Fruit fly (Drosophila melanogaster): ENCODE data around the gene CG6508.

CG6508 gene

DNA sequence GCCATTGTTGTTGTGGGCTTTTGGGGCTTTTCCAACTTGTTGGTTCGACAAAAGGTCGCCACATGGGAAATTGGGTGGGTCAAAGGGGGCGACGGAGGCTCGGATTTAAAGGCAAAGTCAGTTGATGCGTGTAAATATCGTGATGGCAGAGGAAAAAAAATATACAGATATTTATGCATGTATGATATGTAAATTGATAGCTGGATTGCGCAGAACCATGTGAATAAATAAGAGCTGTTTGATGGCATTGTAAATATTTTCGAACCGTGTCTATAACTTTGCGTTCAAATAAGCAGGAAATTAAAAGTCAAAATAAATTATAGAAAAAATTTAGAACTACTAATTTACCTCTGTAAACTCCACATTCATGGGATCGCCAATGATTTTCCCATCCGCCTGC, 3.7 kb downstream of the CG6508 start (continued):
- no peak for TF ChIP-seq dmrt11E (tag; optimal IDR thresholded peaks at IDR 0.05)
- TF ChIP-seq CG5180 (GFP tag; optimal IDR thresholded peaks at IDR 0.05), result peak; percentile 38
- TF ChIP-seq vvl (GFP tag; IDR thresholded peaks at IDR 0.05), result 0 out of 2 replicates have a peak, but pooled peaks have one; percentile 36
- TF ChIP-seq CG12299 (tag; optimal IDR thresholded peaks at IDR 0.05), result no peak
- TF ChIP-seq ERR (GFP tag; optimal IDR thresholded peaks at IDR 0.05), result no peak
- TF ChIP-seq chm (GFP tag; IDR thresholded peaks at IDR 0.05), result no peak
- no peak for TF ChIP-seq onecut (GFP tag; IDR thresholded peaks at IDR 0.05)
- TF ChIP-seq Meics (GFP tag; optimal IDR thresholded peaks at IDR 0.05), result peak; percentile 49
- TF ChIP-seq mirr (GFP tag; optimal IDR thresholded peaks at IDR 0.05), result peak; percentile 6
- peak; percentile 30 for TF ChIP-seq caup (GFP tag; optimal IDR thresholded peaks at IDR 0.05; ENCODE audit: severe bottlenecking)
- TF ChIP-seq scrt (GFP tag; optimal IDR thresholded peaks at IDR 0.05), result peak; percentile 4
- TF ChIP-seq sna (GFP tag; IDR thresholded peaks at IDR 0.05; ENCODE audit: partially characterized antibody), result no peak
- no peak for TF ChIP-seq vnd (GFP tag; IDR thresholded peaks at IDR 0.05; ENCODE audit: partially characterized antibody)
- no peak for TF ChIP-seq CG5245 (GFP tag; optimal IDR thresholded peaks at IDR 0.05)
- TF ChIP-seq CG6854 (GFP tag; optimal IDR thresholded peaks at IDR 0.05), result peak; percentile 12
- TF ChIP-seq nerfin-2 (GFP tag; IDR thresholded peaks at IDR 0.05; ENCODE audit: partially characterized antibody), result no peak
- no peak for TF ChIP-seq B-H2 (GFP tag; optimal IDR thresholded peaks at IDR 0.05)
- no peak for TF ChIP-seq Antp (GFP tag; optimal IDR thresholded peaks at IDR 0.05)
- no peak for TF ChIP-seq CG10366 (GFP tag; IDR thresholded peaks at IDR 0.05)
- TF ChIP-seq Aef1 (GFP tag; IDR thresholded peaks at IDR 0.05), result no peak
- TF ChIP-seq danr (GFP tag; IDR thresholded peaks at IDR 0.05), result no peak
- peak; percentile 46 for TF ChIP-seq CG18599 (GFP tag; optimal IDR thresholded peaks at IDR 0.05)
- TF ChIP-seq HLH4C (GFP tag; IDR thresholded peaks at IDR 0.05; ENCODE audit: partially characterized antibody), result no peak
- no peak for TF ChIP-seq hth (optimal IDR thresholded peaks at IDR 0.05)
- no peak for TF ChIP-seq sim (GFP tag; IDR thresholded peaks at IDR 0.05)
- TF ChIP-seq Ets65A (GFP tag), result no peak
- peak; percentile 28; the same call in 1 of the 2 replicates for TF ChIP-seq Rfx (GFP tag; IDR thresholded peaks at IDR 0.05)
- peak; percentile 5 for TF ChIP-seq CG6765 (GFP tag; optimal IDR thresholded peaks at IDR 0.05)
- TF ChIP-seq CG13296 (GFP tag; optimal IDR thresholded peaks at IDR 0.05), result peak; percentile 5
- no peak for TF ChIP-seq Sin3A (optimal IDR thresholded peaks at IDR 0.05)
- no peak for TF ChIP-seq CG8359 (GFP tag; optimal IDR thresholded peaks at IDR 0.05; ENCODE audit: borderline replicate concordance)
- no peak for TF ChIP-seq CG8290 (GFP tag; optimal IDR thresholded peaks at IDR 0.05)
- TF ChIP-seq CG8290 (tag; optimal IDR thresholded peaks at IDR 0.05), result no peak
- no peak for TF ChIP-seq nom (GFP tag; optimal IDR thresholded peaks at IDR 0.05)
- no peak for TF ChIP-seq CG3065 (GFP tag; optimal IDR thresholded peaks at IDR 0.05)
- TF ChIP-seq CG12391 (tag; optimal IDR thresholded peaks at IDR 0.05), result no peak

dm6 chr2L:10831590-10831989, 12.7 kb downstream of the CG6508 start:
- TF ChIP-seq jigr1 (GFP tag; IDR thresholded peaks at IDR 0.05), result no peak
- TF ChIP-seq Ets65A (GFP tag), result peak; percentile 79

dm6 chr2L:10837491-10837890, 18.6 kb downstream of the CG6508 start, which contains the start of gene Nos:
Nos (minus strand) TSS chr2L:10837511.
- TF ChIP-seq pzg (GFP tag; optimal IDR thresholded peaks at IDR 0.05) (peak; percentile 11), CG3407 (GFP tag; optimal IDR thresholded peaks at IDR 0.05) (no peak), scrt (GFP tag; optimal IDR thresholded peaks at IDR 0.05) (peak; percentile 95)
